Worm (Caenorhabditis elegans): ENCODE data around the gene C25D7.10.

Gene C25D7.10

ce11 chrV:15065068-15065744 lies 2.1 kb upstream of the C25D7.10 start, which contains the start of gene C25D7.9 (continued):
- TF ChIP-seq lir-3 (tag; optimal IDR thresholded peaks at IDR 0.05; ENCODE audit: poor library complexity), result no peak
- TF ChIP-seq efl-1 (optimal IDR thresholded peaks at IDR 0.05), result peak; percentile 34 to 53
- TF ChIP-seq efl-1 (GFP tag; optimal IDR thresholded peaks at IDR 0.05 in 1 of 2), result peak; percentile 37 to 89
- peak; percentile 55 for TF ChIP-seq lin-14 (GFP tag; optimal IDR thresholded peaks at IDR 0.05)
- no peak for TF ChIP-seq unc-130 (tag; optimal IDR thresholded peaks at IDR 0.05)
- 0 out of 2 replicates have a peak, but pooled peaks have one; percentile 2 for TF ChIP-seq isw-1 (GFP tag; IDR thresholded peaks at IDR 0.05)
- TF ChIP-seq pax-3 (tag; optimal IDR thresholded peaks at IDR 0.05), result peak; percentile 9
- TF ChIP-seq dsc-1 (tag; optimal IDR thresholded peaks at IDR 0.05), result peak; percentile 2
- no peak for TF ChIP-seq nhr-90 (tag; optimal IDR thresholded peaks at IDR 0.05; ENCODE audit: poor library complexity)
- TF ChIP-seq ets-5 (GFP tag; IDR thresholded peaks at IDR 0.05), result no peak
- TF ChIP-seq fos-1 (tag; optimal IDR thresholded peaks at IDR 0.05), result no peak
- TF ChIP-seq aha-1 (tag; optimal IDR thresholded peaks at IDR 0.05), result no peak
- TF ChIP-seq pqm-1 (tag; optimal IDR thresholded peaks at IDR 0.05), result no peak
- no peak for TF ChIP-seq nhr-77 (tag; optimal IDR thresholded peaks at IDR 0.05)
- TF ChIP-seq ceh-63 (GFP tag; optimal IDR thresholded peaks at IDR 0.05), result no peak
- TF ChIP-seq nhr-20 (tag; optimal IDR thresholded peaks at IDR 0.05), result peak; percentile 31
- TF ChIP-seq blmp-1 (tag; optimal IDR thresholded peaks at IDR 0.05), result no peak
- TF ChIP-seq mdl-1 (tag; optimal IDR thresholded peaks at IDR 0.05), result no peak
- no peak for TF ChIP-seq hlh-4 (tag; optimal IDR thresholded peaks at IDR 0.05)
- no peak for TF ChIP-seq mab-9 (GFP tag; IDR thresholded peaks at IDR 0.05)
- no peak for TF ChIP-seq egl-27 (tag; optimal IDR thresholded peaks at IDR 0.05)
- TF ChIP-seq ztf-11 (tag; optimal IDR thresholded peaks at IDR 0.05), result no peak
- peak; percentile 15 for TF ChIP-seq tbx-2 (tag; optimal IDR thresholded peaks at IDR 0.05)
- peak; percentile 28 for TF ChIP-seq xbp-1 (tag; optimal IDR thresholded peaks at IDR 0.05)
- no peak for TF ChIP-seq sptf-1 (tag; optimal IDR thresholded peaks at IDR 0.05)
- no peak for TF ChIP-seq C34B4.2 (tag; optimal IDR thresholded peaks at IDR 0.05)
- TF ChIP-seq sup-37 (GFP tag; optimal IDR thresholded peaks at IDR 0.05), result no peak
- no peak for TF ChIP-seq ztf-4 (tag; optimal IDR thresholded peaks at IDR 0.05)
- TF ChIP-seq nhr-12 (tag; optimal IDR thresholded peaks at IDR 0.05), result no peak
- no peak for TF ChIP-seq aly-2 (tag; optimal IDR thresholded peaks at IDR 0.05)
- TF ChIP-seq lin-39 (tag; optimal IDR thresholded peaks at IDR 0.05), result no peak
- TF ChIP-seq C04F5.9 (tag; optimal IDR thresholded peaks at IDR 0.05), result no peak
- peak; percentile 47 to 53 for TF ChIP-seq lin-35 (GFP tag; optimal IDR thresholded peaks at IDR 0.05)
- TF ChIP-seq egl-13 (tag; optimal IDR thresholded peaks at IDR 0.05), result no peak
- TF ChIP-seq zip-4 (GFP tag; optimal IDR thresholded peaks at IDR 0.05), result no peak
- no peak for TF ChIP-seq efl-3 (GFP tag; optimal IDR thresholded peaks at IDR 0.05)
- no peak for TF ChIP-seq elt-2 (tag; optimal IDR thresholded peaks at IDR 0.05)
- TF ChIP-seq sox-4 (tag; optimal IDR thresholded peaks at IDR 0.05), result no peak
- TF ChIP-seq vab-15 (tag; optimal IDR thresholded peaks at IDR 0.05), result no peak
- TF ChIP-seq Y116A8C.19 (tag; optimal IDR thresholded peaks at IDR 0.05; ENCODE audit: borderline replicate concordance), result no peak
- TF ChIP-seq C16A3.4 (tag; optimal IDR thresholded peaks at IDR 0.05), result peak; percentile 25
- TF ChIP-seq ceh-8 (GFP tag; optimal IDR thresholded peaks at IDR 0.05), result no peak
- peak; percentile 4 for TF ChIP-seq unc-86 (tag; optimal IDR thresholded peaks at IDR 0.05)
- no peak for TF ChIP-seq tlp-1 (tag; optimal IDR thresholded peaks at IDR 0.05)
- peak; percentile 48 for TF ChIP-seq nhr-71 (tag; optimal IDR thresholded peaks at IDR 0.05)
- TF ChIP-seq mep-1 (tag; optimal IDR thresholded peaks at IDR 0.05), result peak; percentile 18
- TF ChIP-seq nhr-84 (tag; optimal IDR thresholded peaks at IDR 0.05), result no peak
- no peak for TF ChIP-seq hpl-2 (GFP tag; optimal IDR thresholded peaks at IDR 0.05)
- peak in 1 of 3 experiments; percentile 32 for TF ChIP-seq ceh-82 (tag; optimal IDR thresholded peaks at IDR 0.05)
- no peak for TF ChIP-seq unc-30 (tag; optimal IDR thresholded peaks at IDR 0.05)
- TF ChIP-seq lin-13 (GFP tag; optimal IDR thresholded peaks at IDR 0.05), result peak; percentile 32
- TF ChIP-seq zag-1 (tag; optimal IDR thresholded peaks at IDR 0.05), result no peak
